Worm (Caenorhabditis elegans): ENCODE measurements around the gene srx-101.

The srx-101 gene

DNA sequence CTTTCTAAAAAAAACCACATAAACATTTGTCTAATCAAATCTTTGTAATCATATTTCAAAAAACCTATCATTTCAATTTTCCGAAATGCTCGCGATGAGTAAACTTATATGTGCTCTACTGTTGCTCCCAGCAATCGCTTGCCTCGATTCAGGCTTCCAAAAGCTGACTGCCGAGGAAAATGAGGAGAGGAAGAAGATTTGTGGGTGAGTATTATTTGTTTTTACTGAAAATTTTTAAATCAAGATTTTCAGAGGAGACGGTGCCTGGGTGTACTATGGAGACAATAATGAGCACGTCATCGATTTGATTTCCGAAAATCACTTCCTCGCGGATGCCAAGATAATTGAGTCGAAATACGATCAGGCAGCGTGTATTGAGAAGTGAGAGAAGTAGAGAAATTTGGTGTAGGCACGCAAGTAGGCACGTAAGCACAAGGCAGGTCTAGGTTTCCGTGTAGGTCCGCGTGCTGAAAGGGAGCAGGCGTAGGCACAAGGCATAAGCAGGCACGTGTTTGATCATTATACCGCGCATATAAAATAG lies 33.7 kb upstream of the srx-101 start, which contains the start of gene C46E10.1:
Gene C46E10.1 (plus strand): TSS at position 51 of the 541 bp plus-strand sequence.
- TF ChIP-seq nhr-23 (tag; optimal IDR thresholded peaks at IDR 0.05) (no peak), lin-39 (tag; optimal IDR thresholded peaks at IDR 0.05) (no peak), aly-2 (tag; optimal IDR thresholded peaks at IDR 0.05) (no peak), mdl-1 (tag; optimal IDR thresholded peaks at IDR 0.05) (no peak), fos-1 (tag; optimal IDR thresholded peaks at IDR 0.05) (no peak), ztf-4 (tag; optimal IDR thresholded peaks at IDR 0.05) (no peak), skn-1 (tag; optimal IDR thresholded peaks at IDR 0.05) (no peak), zag-1 (tag; optimal IDR thresholded peaks at IDR 0.05) (no peak), sem-4 (tag; optimal IDR thresholded peaks at IDR 0.05) (no peak), F13H6.1 (tag; optimal IDR thresholded peaks at IDR 0.05) (no peak), lin-13 (GFP tag; optimal IDR thresholded peaks at IDR 0.05) (no peak)

DNA sequence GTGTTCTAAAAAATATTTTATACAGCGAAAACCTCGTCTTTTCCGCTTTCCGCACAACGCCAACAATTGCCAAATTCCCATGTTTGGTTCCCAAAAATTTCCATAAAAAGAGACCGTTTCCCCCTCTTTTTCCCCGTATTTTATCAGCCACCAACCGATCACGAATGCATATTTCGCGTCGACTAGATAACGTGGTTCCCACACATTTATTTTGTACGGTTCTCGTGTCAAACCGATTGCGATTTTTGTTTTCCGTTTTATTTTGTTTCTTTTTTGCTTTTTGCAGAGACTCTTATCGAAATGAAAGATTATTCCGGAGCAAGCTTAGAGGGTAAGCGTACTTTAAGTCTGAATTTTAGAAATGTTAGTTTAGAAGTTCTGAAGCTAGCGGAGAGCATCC lies 30.5 kb upstream of the srx-101 start, which contains the start of gene C46E10.3:
Gene C46E10.3 (plus strand): TSS at position 301 of the 400 bp plus-strand sequence.
- TF ChIP-seq nhr-6 (tag; optimal IDR thresholded peaks at IDR 0.05): no peak

DNA sequence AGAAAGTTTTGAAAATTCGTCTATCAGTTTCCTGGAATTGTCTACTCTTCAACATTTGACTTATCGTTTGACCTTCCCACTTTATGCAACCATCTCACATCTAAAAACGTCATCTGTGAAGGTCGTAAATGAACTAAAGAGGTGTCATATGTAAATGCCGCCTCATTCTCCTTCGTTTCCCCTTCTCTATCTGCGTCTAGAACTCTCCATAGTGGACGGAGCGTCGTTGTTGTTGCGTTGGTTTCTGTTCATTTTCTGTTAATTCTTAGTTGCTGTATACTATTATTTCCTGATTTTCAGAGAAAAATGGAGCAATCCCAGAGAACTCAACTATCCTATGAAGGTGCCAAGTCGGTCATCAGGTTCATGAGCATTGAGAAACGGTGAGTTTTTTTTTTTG lies 26.4 kb upstream of the srx-101 start, which contains the start of gene fbxc-52:
Gene fbxc-52 (plus strand): TSS at position 301 of the 400 bp plus-strand sequence.
- no peak for TF ChIP-seq nhr-6 (tag; optimal IDR thresholded peaks at IDR 0.05)
- TF ChIP-seq F13H6.1 (tag; optimal IDR thresholded peaks at IDR 0.05): no peak

DNA sequence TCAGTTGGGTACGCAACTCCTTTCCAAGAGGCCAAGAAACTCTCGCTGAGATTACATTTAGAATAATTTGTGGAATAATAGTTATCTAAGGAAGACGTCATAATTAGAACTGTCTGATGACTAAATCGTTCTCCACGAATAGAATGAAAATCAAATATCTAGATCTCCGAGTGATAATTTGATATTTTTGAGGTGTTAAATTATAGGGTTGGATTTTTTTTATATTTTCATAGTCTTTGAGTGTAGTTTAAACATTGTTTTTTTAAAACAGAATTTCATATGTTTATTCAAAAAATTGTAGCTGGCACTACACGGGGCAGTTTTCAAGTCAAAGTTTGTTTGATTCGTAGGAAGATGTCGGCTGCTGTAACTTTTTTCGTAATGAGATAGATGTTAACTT lies 25.9 kb upstream of the srx-101 start, which contains the start of gene srh-99:
Gene srh-99 (minus strand): TSS at position 101 of the 400 bp plus-strand sequence.
- TF ChIP-seq ztf-4 (tag; optimal IDR thresholded peaks at IDR 0.05) (no peak), unc-39 (tag; optimal IDR thresholded peaks at IDR 0.05) (no peak), unc-55 (GFP tag; optimal IDR thresholded peaks at IDR 0.05) (no peak), nhr-23 (tag; optimal IDR thresholded peaks at IDR 0.05) (no peak), elt-1 (tag; optimal IDR thresholded peaks at IDR 0.05) (no peak), crh-2 (tag; optimal IDR thresholded peaks at IDR 0.05) (no peak)

DNA sequence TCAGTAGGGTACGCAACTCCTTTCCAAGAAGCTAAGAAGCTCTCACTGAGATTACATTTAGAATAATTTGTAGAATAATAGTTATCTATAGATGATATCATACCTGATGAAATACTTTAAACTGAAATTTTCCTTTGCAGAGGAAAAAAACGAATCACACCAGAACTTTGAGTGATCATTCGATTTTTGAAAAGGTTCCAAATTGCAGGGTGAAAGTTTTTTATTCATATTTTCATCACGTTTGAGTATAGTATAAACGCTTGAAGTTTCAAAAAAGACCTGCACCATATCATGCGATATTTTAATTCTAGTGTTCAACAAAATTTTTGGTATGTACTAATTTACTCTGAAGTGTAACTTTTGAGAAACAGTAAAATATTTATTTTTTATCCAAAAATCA lies 24.0 kb upstream of the srx-101 start, which contains the start of gene srh-100:
Gene srh-100 (minus strand): TSS at position 101 of the 400 bp plus-strand sequence.
- TF ChIP-seq zag-1 (tag; optimal IDR thresholded peaks at IDR 0.05) (no peak), ztf-4 (tag; optimal IDR thresholded peaks at IDR 0.05) (no peak), egl-27 (tag; optimal IDR thresholded peaks at IDR 0.05) (no peak), dmd-4 (tag; optimal IDR thresholded peaks at IDR 0.05) (no peak), aly-2 (tag; optimal IDR thresholded peaks at IDR 0.05) (no peak), alr-1 (tag; optimal IDR thresholded peaks at IDR 0.05) (no peak), lin-13 (GFP tag; optimal IDR thresholded peaks at IDR 0.05) (no peak), R02D3.7 (tag; optimal IDR thresholded peaks at IDR 0.05) (no peak), mab-5 (tag; optimal IDR thresholded peaks at IDR 0.05) (no peak), unc-62 (GFP tag; optimal IDR thresholded peaks at IDR 0.05) (no peak), sma-3 (GFP tag; optimal IDR thresholded peaks at IDR 0.05) (no peak), mdl-1 (tag; optimal IDR thresholded peaks at IDR 0.05) (no peak), C34F6.9 (tag; optimal IDR thresholded peaks at IDR 0.05) (no peak), nhr-129 (tag; optimal IDR thresholded peaks at IDR 0.05) (no peak), nhr-25 (tag; optimal IDR thresholded peaks at IDR 0.05) (no peak), nhr-6 (tag; optimal IDR thresholded peaks at IDR 0.05) (no peak), blmp-1 (tag; optimal IDR thresholded peaks at IDR 0.05; ENCODE audit: insufficient read depth) (no peak), sem-4 (tag; optimal IDR thresholded peaks at IDR 0.05) (no peak), nhr-237 (tag; optimal IDR thresholded peaks at IDR 0.05) (no peak)

DNA sequence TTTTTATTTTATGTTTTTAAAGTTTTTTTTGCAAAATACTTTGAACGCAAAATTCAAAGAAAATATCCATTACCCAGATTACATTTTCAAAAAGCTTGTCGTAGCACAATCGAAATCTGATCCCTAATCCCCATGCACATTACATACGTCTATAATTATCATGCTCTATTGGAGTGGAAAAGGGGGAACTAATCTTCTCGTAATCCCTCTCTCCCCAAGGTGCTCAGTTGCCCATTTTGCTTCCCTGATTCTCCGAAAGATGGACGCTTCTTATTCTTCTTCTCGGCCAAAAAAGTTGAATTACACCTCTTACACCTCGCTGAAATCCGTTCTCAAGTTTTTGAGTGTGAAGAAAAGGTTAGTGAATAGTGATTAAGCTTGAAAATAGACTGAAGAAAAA lies 20.5 kb upstream of the srx-101 start, which contains the start of gene fbxc-53:
Gene fbxc-53 (plus strand): TSS at position 245 of the 400 bp plus-strand sequence.
- TF ChIP-seq lin-11 (tag; optimal IDR thresholded peaks at IDR 0.05) (no peak), dmd-4 (tag; optimal IDR thresholded peaks at IDR 0.05) (no peak), mbf-1 (tag; optimal IDR thresholded peaks at IDR 0.05) (no peak), gmeb-1 (tag; optimal IDR thresholded peaks at IDR 0.05) (no peak), elt-3 (tag; optimal IDR thresholded peaks at IDR 0.05) (no peak), nhr-77 (tag; optimal IDR thresholded peaks at IDR 0.05) (no peak), fos-1 (tag; optimal IDR thresholded peaks at IDR 0.05) (no peak), nhr-23 (tag; optimal IDR thresholded peaks at IDR 0.05) (no peak)

Data from whole organism, L2 larva.